Worm (Caenorhabditis elegans) whole organism, L4 larva: Measurements from ENCODE around the gene B0212.3.

Experiments
- F10B5.3 ChIP-seq: sonication (generic microtip); optimal IDR thresholded peaks from 2 replicates; lab custom pipeline; 2016; ENCODE audit warnings: mild to moderate bottlenecking, missing genetic modification characterization, missing compliant biosample characterization
- F37D6.2 ChIP-seq: sonication (generic microtip); optimal IDR thresholded peaks from 2 replicates; lab custom pipeline; 2016; ENCODE audit warnings: mild to moderate bottlenecking, missing genetic modification characterization, missing compliant biosample characterization
- R02D3.7 ChIP-seq: fragments of 150-350 bp; sonication (generic microtip); optimal IDR thresholded peaks from 3 replicates; lab custom pipeline; 2014; ENCODE audit warnings: missing biosample characterization, missing genetic modification characterization
- T26A8.4 ChIP-seq: fragments of 200-800 bp; sonication (Bioruptor generic); IDR thresholded peaks from 2 replicates; pipeline ENCODE4 v1.3.6; 2022; ENCODE audit warnings: missing genetic modification characterization, missing compliant biosample characterization
- Y105C5A.15 ChIP-seq: fragments of 200-800 bp; sonication (Bioruptor generic); IDR thresholded peaks from 2 replicates; pipeline ENCODE4 v1.3.6; 2022; ENCODE audit warnings: missing genetic modification characterization, missing compliant biosample characterization
- Y48G9A.11 ChIP-seq: fragments of 200-800 bp; sonication (Bioruptor generic); IDR thresholded peaks from 2 replicates; pipeline ENCODE4 v1.3.6; 2022; ENCODE audit warnings: missing genetic modification reagents, missing genetic modification characterization, missing compliant biosample characterization
- Y75B8A.6 ChIP-seq: fragments of 200-800 bp; sonication (Bioruptor generic); IDR thresholded peaks from 2 replicates; pipeline ENCODE4 v1.3.6; 2022; ENCODE audit warnings: missing genetic modification reagents, missing genetic modification characterization, missing compliant biosample characterization
- aha-1 ChIP-seq: fragments of 150-350 bp; peaks from one replicate; lab custom pipeline; 2014; ENCODE audit warnings: missing biosample characterization, missing genetic modification characterization
- aly-2 ChIP-seq: sonication (generic microtip); optimal IDR thresholded peaks from 2 replicates; lab custom pipeline; 2018; ENCODE audit warnings: missing biosample characterization, missing genetic modification characterization
- ceh-28 ChIP-seq: fragments of 150-350 bp; optimal IDR thresholded peaks from 2 replicates; lab custom pipeline; 2014; ENCODE audit warnings: missing biosample characterization, missing genetic modification reagents, missing genetic modification characterization
- ceh-82 ChIP-seq: sonication (generic microtip); optimal IDR thresholded peaks from 2 replicates; lab custom pipeline; 2017; ENCODE audit warnings: missing biosample characterization, missing genetic modification characterization
- daf-12 ChIP-seq: fragments of 150-350 bp; optimal IDR thresholded peaks from 2 replicates; lab custom pipeline; 2014; ENCODE audit warnings: missing biosample characterization, missing genetic modification reagents, missing genetic modification characterization
- daf-8 ChIP-seq: fragments of 200-800 bp; sonication (Bioruptor generic); IDR thresholded peaks from 2 replicates; pipeline ENCODE4 v1.3.6; 2022; ENCODE audit warnings: missing genetic modification characterization, missing compliant biosample characterization
- dpl-1 ChIP-seq: fragments of 150-350 bp; optimal IDR thresholded peaks from 2 replicates; lab custom pipeline; 2014; ENCODE audit warnings: missing biosample characterization, missing genetic modification reagents, missing genetic modification characterization
- duxl-1 ChIP-seq: sonication (generic microtip); optimal IDR thresholded peaks from 2 replicates; lab custom pipeline; 2016; ENCODE audit warnings: mild to moderate bottlenecking, missing genetic modification characterization, moderate library complexity, missing compliant biosample characterization; ENCODE audit not compliant: poor library complexity
- egl-43 ChIP-seq: fragments of 200-800 bp; sonication (Bioruptor generic); IDR thresholded peaks from 2 replicates; pipeline ENCODE4 v1.3.6; 2022; ENCODE audit warnings: missing genetic modification reagents, missing genetic modification characterization, missing compliant biosample characterization
- fkh-10 ChIP-seq: fragments of 150-350 bp; optimal IDR thresholded peaks from 2 replicates; lab custom pipeline; 2014; ENCODE audit warnings: missing biosample characterization, missing genetic modification reagents, missing genetic modification characterization
- hlh-11 ChIP-seq: fragments of 200-800 bp; sonication (Bioruptor generic); optimal IDR thresholded peaks from 2 replicates; lab custom pipeline; 2018; ENCODE audit warnings: mild to moderate bottlenecking, missing genetic modification characterization, missing compliant biosample characterization
- hmg-1.1 ChIP-seq: fragments of 200-800 bp; sonication (Bioruptor generic); IDR thresholded peaks from 2 replicates; pipeline ENCODE4 v1.3.6; 2022; ENCODE audit warnings: missing genetic modification reagents, missing genetic modification characterization, missing compliant biosample characterization
- lin-15B ChIP-seq: fragments of 150-350 bp; sonication (generic microtip); optimal IDR thresholded peaks from 3 replicates; lab custom pipeline; 2014; ENCODE audit warnings: missing biosample characterization, missing genetic modification characterization
- lin-38 ChIP-seq: fragments of 200-800 bp; sonication (Bioruptor generic); IDR thresholded peaks from 2 replicates; pipeline ENCODE4 v1.3.6; 2022; ENCODE audit warnings: missing genetic modification reagents, missing genetic modification characterization, missing compliant biosample characterization
- lsy-2 ChIP-seq, 2 experiments: fragments of 150-350 bp in 1 of 2; sonication (generic microtip) in 1 of 2; optimal IDR thresholded peaks; 2 replicates each; lab custom pipeline; 2014 to 2017; ENCODE audit warnings: missing biosample characterization in 2 of 2, missing genetic modification characterization in 2 of 2
- mes-2 ChIP-seq: sonication (generic microtip); optimal IDR thresholded peaks from 2 replicates; lab custom pipeline; 2016; ENCODE audit warnings: missing genotype, mild to moderate bottlenecking, missing genetic modification characterization, missing compliant biosample characterization; ENCODE audit not compliant: poor library complexity, severe bottlenecking
- nhr-10 ChIP-seq: fragments of 150-350 bp; optimal IDR thresholded peaks from 2 replicates; lab custom pipeline; 2014; ENCODE audit warnings: missing biosample characterization, missing genetic modification characterization
- nhr-102 ChIP-seq: sonication (generic microtip); optimal IDR thresholded peaks from 2 replicates; lab custom pipeline; 2016; ENCODE audit warnings: mild to moderate bottlenecking, missing genetic modification characterization, moderate library complexity, missing compliant biosample characterization
- nhr-111 ChIP-seq: fragments of 200-800 bp; sonication (Bioruptor generic); optimal IDR thresholded peaks from 2 replicates; lab custom pipeline; 2018; ENCODE audit warnings: mild to moderate bottlenecking, missing genetic modification characterization, missing compliant biosample characterization
- nhr-237 ChIP-seq: sonication (generic microtip); optimal IDR thresholded peaks from 2 replicates; lab custom pipeline; 2017; ENCODE audit warnings: missing biosample characterization, missing genetic modification characterization
- nhr-25 ChIP-seq: sonication (generic microtip); optimal IDR thresholded peaks from 2 replicates; lab custom pipeline; 2017; ENCODE audit warnings: missing genetic modification characterization, mild to moderate bottlenecking, missing compliant biosample characterization, antibody characterized with exemption, moderate library complexity, borderline replicate concordance; ENCODE audit not compliant: insufficient read depth
- nhr-28 ChIP-seq: fragments of 150-350 bp; optimal IDR thresholded peaks from 2 replicates; lab custom pipeline; 2014; ENCODE audit warnings: missing biosample characterization, missing genetic modification characterization
- nhr-77 ChIP-seq: fragments of 150-350 bp; optimal IDR thresholded peaks from 2 replicates; lab custom pipeline; 2014; ENCODE audit warnings: missing biosample characterization, missing genetic modification characterization
- pqm-1 ChIP-seq: sonication (generic microtip); optimal IDR thresholded peaks from 2 replicates; lab custom pipeline; 2017; ENCODE audit warnings: missing biosample characterization, missing genetic modification characterization
- rbr-2 ChIP-seq: sonication (generic microtip); optimal IDR thresholded peaks from 2 replicates; lab custom pipeline; 2016; ENCODE audit warnings: missing genotype, missing genetic modification characterization, missing compliant biosample characterization
- set-16 ChIP-seq: fragments of 200-800 bp; sonication (Bioruptor generic); IDR thresholded peaks from 2 replicates; pipeline ENCODE4 v1.3.6; 2022; ENCODE audit warnings: missing genetic modification reagents, missing genetic modification characterization, missing compliant biosample characterization
- skn-1 ChIP-seq: fragments of 150-350 bp; optimal IDR thresholded peaks from 2 replicates; lab custom pipeline; 2014; ENCODE audit warnings: missing biosample characterization, missing genetic modification characterization
- snpc-1.2 ChIP-seq: fragments of 200-800 bp; sonication (Bioruptor generic); IDR thresholded peaks from 2 replicates; pipeline ENCODE4 v1.3.6; 2022; ENCODE audit warnings: missing genetic modification reagents, missing genetic modification characterization, missing compliant biosample characterization
- spr-3 ChIP-seq: fragments of 200-800 bp; sonication (Bioruptor generic); optimal IDR thresholded peaks from 2 replicates; lab custom pipeline; 2018; ENCODE audit warnings: mild to moderate bottlenecking, missing genetic modification characterization, missing compliant biosample characterization
- tag-97 ChIP-seq: fragments of 200-800 bp; sonication (Bioruptor generic); IDR thresholded peaks from 2 replicates; pipeline ENCODE4 v1.3.6; 2022; ENCODE audit warnings: missing genetic modification characterization, missing compliant biosample characterization
- unc-130 ChIP-seq: sonication (generic microtip); optimal IDR thresholded peaks from 2 replicates; lab custom pipeline; 2016; ENCODE audit warnings: missing genetic modification reagents, missing genetic modification characterization, missing compliant biosample characterization
- vab-7 ChIP-seq: fragments of 200-800 bp; sonication (Bioruptor generic); IDR thresholded peaks from 2 replicates; pipeline ENCODE4 v1.3.6; 2022; ENCODE audit warnings: missing genetic modification reagents, missing genetic modification characterization, missing compliant biosample characterization
- zag-1 ChIP-seq: fragments of 150-350 bp; optimal IDR thresholded peaks from 2 replicates; lab custom pipeline; 2014; ENCODE audit warnings: missing biosample characterization, missing genetic modification characterization
- zfp-2 ChIP-seq: sonication (generic microtip); optimal IDR thresholded peaks from 2 replicates; lab custom pipeline; 2016; ENCODE audit warnings: mild to moderate bottlenecking, missing genetic modification characterization, missing compliant biosample characterization
- zip-11 ChIP-seq: fragments of 200-800 bp; sonication (Bioruptor generic); IDR thresholded peaks from 2 replicates; pipeline ENCODE4 v1.3.6; 2022; ENCODE audit warnings: missing genetic modification characterization, missing compliant biosample characterization
- zip-2 ChIP-seq: fragments of 150-350 bp; optimal IDR thresholded peaks from 2 replicates; lab custom pipeline; 2014; ENCODE audit warnings: missing biosample characterization, missing genetic modification characterization
- ztf-11 ChIP-seq: fragments of 150-350 bp; optimal IDR thresholded peaks from 2 replicates; lab custom pipeline; 2014; ENCODE audit warnings: missing biosample characterization, missing genetic modification characterization

Gene B0212.3

ce11 chrIV:3532989-3533388 lies 7.0 kb upstream of the B0212.3 start:
- TF ChIP-seq lsy-2 (tag; optimal IDR thresholded peaks at IDR 0.05; lab: Kevin White, UChicago) (peak in 1 of 2 experiments; percentile 37), daf-8 (GFP tag; lab: Robert Waterston, UW) (no peak), snpc-1.2 (GFP tag; lab: Robert Waterston, UW) (no peak), lin-38 (GFP tag; lab: Robert Waterston, UW) (peak; percentile 73), vab-7 (GFP tag; lab: Robert Waterston, UW) (no peak), egl-43 (GFP tag; lab: Robert Waterston, UW) (no peak), ztf-11 (no peak), dpl-1 (GFP tag; lab: Kevin White, UChicago) (peak; percentile 34), daf-12 (tag; lab: Kevin White, UChicago) (no peak), set-16 (GFP tag; lab: Robert Waterston, UW) (no peak), mes-2 (tag; lab: Kevin White, UChicago) (peak; percentile 18), aha-1 (peak; percentile 72), ceh-82 (tag; lab: Kevin White, UChicago) (no peak), Y48G9A.11 (GFP tag; lab: Robert Waterston, UW) (no peak), nhr-237 (tag; lab: Kevin White, UChicago) (no peak), zip-11 (GFP tag; lab: Robert Waterston, UW) (no peak)

ce11 chrIV:3539253-3539652 lies 719 bp upstream of the B0212.3 start:
- no peak for TF ChIP-seq daf-12 (tag; lab: Kevin White, UChicago)
- peak; percentile 11 for TF ChIP-seq dpl-1 (GFP tag; lab: Kevin White, UChicago)
- peak; percentile 69 for TF ChIP-seq lin-38 (GFP tag; lab: Robert Waterston, UW)
- TF ChIP-seq, all 104 proteins: peak for 2

ce11 chrIV:3545060-3545459 lies 5.1 kb downstream of the B0212.3 start:
- TF ChIP-seq nhr-77 (tag; lab: Kevin White, UChicago): no peak
- TF ChIP-seq fkh-10 (GFP tag; lab: Kevin White, UChicago): no peak
- TF ChIP-seq ceh-28 (tag; lab: Kevin White, UChicago): peak; percentile 87
- TF ChIP-seq daf-12 (tag; lab: Kevin White, UChicago): no peak
- TF ChIP-seq, all 104 proteins: peak for 1

ce11 chrIV:3547500-3547899 lies 7.5 kb downstream of the B0212.3 start, which contains the start of gene nstp-6:
TSS of gene nstp-6 (minus strand) at chrIV:3547600.
- TF ChIP-seq zfp-2 (tag; lab: Kevin White, UChicago) (no peak), dpl-1 (GFP tag; lab: Kevin White, UChicago) (no peak), lin-15B (tag; lab: Kevin White, UChicago) (no peak), zip-2 (tag; lab: Kevin White, UChicago) (no peak), nhr-10 (tag; lab: Kevin White, UChicago) (no peak), F37D6.2 (no peak), skn-1 (no peak), tag-97 (no peak), zag-1 (tag; lab: Kevin White, UChicago) (no peak), aha-1 (no peak)

ce11 chrIV:3548315-3548714 lies 8.3 kb downstream of the B0212.3 start:
- no peak for TF ChIP-seq aly-2 (tag; lab: Kevin White, UChicago)
- no peak for TF ChIP-seq unc-130 (GFP tag; lab: Kevin White, UChicago)
- TF ChIP-seq nhr-28 (tag; lab: Kevin White, UChicago): peak; percentile 73
- TF ChIP-seq Y48G9A.11 (GFP tag; lab: Robert Waterston, UW): no peak
- TF ChIP-seq spr-3 (GFP tag; lab: Kevin White, UChicago): no peak
- peak; percentile 47 for TF ChIP-seq F10B5.3 (tag; lab: Kevin White, UChicago)
- no peak for TF ChIP-seq hmg-1.1 (GFP tag; lab: Robert Waterston, UW)
- no peak for TF ChIP-seq dpl-1 (GFP tag; lab: Kevin White, UChicago)
- no peak for TF ChIP-seq rbr-2
- TF ChIP-seq pqm-1 (tag; lab: Kevin White, UChicago): peak; percentile 48
- peak; percentile 27 for TF ChIP-seq nhr-102 (tag; lab: Kevin White, UChicago)
- TF ChIP-seq Y105C5A.15 (GFP tag; lab: Robert Waterston, UW): no peak
- no peak for TF ChIP-seq nhr-111
- TF ChIP-seq nhr-77 (tag; lab: Kevin White, UChicago): no peak
- TF ChIP-seq duxl-1 (tag; lab: Kevin White, UChicago): no peak
- TF ChIP-seq nhr-10 (tag; lab: Kevin White, UChicago): no peak
- no peak for TF ChIP-seq fkh-10 (GFP tag; lab: Kevin White, UChicago)
- no peak for TF ChIP-seq nhr-25 (tag; lab: Kevin White, UChicago)
- TF ChIP-seq hlh-11 (tag; lab: Kevin White, UChicago): peak; percentile 63
- peak; percentile 36; the same call in 1 of the 2 replicates for TF ChIP-seq T26A8.4 (GFP tag; lab: Robert Waterston, UW)
- no peak for TF ChIP-seq R02D3.7 (tag; lab: Kevin White, UChicago)
- TF ChIP-seq Y75B8A.6: no peak
